Fruit fly (Drosophila melanogaster) whole organism, wandering third instar larva: Measurements from ENCODE around the gene CG42305.

Source experiments
- Abd-B ChIP-seq: fragments of >200 bp; optimal IDR thresholded peaks from 2 replicates; lab custom pipeline; 2017; ENCODE audit warnings: missing biosample characterization, missing genetic modification characterization
- CG9705 ChIP-seq: fragments of 200-800 bp; sonication (Bioruptor generic); optimal IDR thresholded peaks from 2 replicates; lab custom pipeline; 2018; ENCODE audit warnings: missing biosample characterization, mild to moderate bottlenecking, missing genetic modification characterization
- Dfd ChIP-seq: fragments of >200 bp; optimal IDR thresholded peaks from 2 replicates; lab custom pipeline; 2017; ENCODE audit warnings: missing biosample characterization, missing genetic modification characterization
- Dif ChIP-seq: fragments of 200-275, 200-300 bp; sonication (Bioruptor generic); optimal IDR thresholded peaks from 2 replicates; lab custom pipeline; 2018; ENCODE audit warnings: missing biosample characterization, missing genetic modification characterization; ENCODE audit not compliant: partially characterized antibody
- GATAd ChIP-seq: sonication (Bioruptor generic); optimal IDR thresholded peaks from 2 replicates; lab custom pipeline; 2016; ENCODE audit warnings: missing biosample characterization, missing genetic modification characterization
- HLH106 ChIP-seq: fragments of 200-800 bp; optimal IDR thresholded peaks from 3 replicates; lab custom pipeline; 2019; ENCODE audit warnings: missing biosample characterization, mild to moderate bottlenecking, missing genetic modification characterization, moderate library complexity
- Hnf4 ChIP-seq: fragments of 200-800 bp; sonication (Bioruptor generic); optimal IDR thresholded peaks from 2 replicates; lab custom pipeline; 2016; ENCODE audit warnings: missing biosample characterization, mild to moderate bottlenecking, missing genetic modification characterization
- Hr83 ChIP-seq: fragments of 200-300 bp; sonication (Bioruptor generic); optimal IDR thresholded peaks from 2 replicates; lab custom pipeline; 2016; ENCODE audit warnings: missing biosample characterization, mild to moderate bottlenecking, missing genetic modification characterization, moderate library complexity; ENCODE audit not compliant: poor library complexity, severe bottlenecking
- Jra ChIP-seq: sonication (Bioruptor generic); optimal IDR thresholded peaks from 2 replicates; lab custom pipeline; 2016; ENCODE audit warnings: missing biosample characterization, missing genetic modification characterization
- Mio ChIP-seq: sonication (Bioruptor generic); optimal IDR thresholded peaks from 2 replicates; lab custom pipeline; 2016; ENCODE audit warnings: missing biosample characterization, missing genetic modification characterization
- Myc ChIP-seq: fragments of >200 bp; optimal IDR thresholded peaks from 2 replicates; lab custom pipeline; 2017
- N ChIP-seq: fragments of >200 bp; optimal IDR thresholded peaks from 2 replicates; lab custom pipeline; 2018; ENCODE audit warnings: missing biosample characterization, missing external identifiers, missing genetic modification characterization
- OdsH ChIP-seq: fragments of 200-800 bp; sonication (Bioruptor generic); optimal IDR thresholded peaks from 2 replicates; lab custom pipeline; 2016; ENCODE audit warnings: missing biosample characterization, mild to moderate bottlenecking, missing genetic modification characterization
- Rel ChIP-seq, 2 experiments: fragments of 200-800 bp; sonication (Bioruptor generic) in 1 of 2; optimal IDR thresholded peaks; 2 replicates in 1 of 2; 3 replicates in 1 of 2; lab custom pipeline; 2016 to 2019; ENCODE audit warnings: mild to moderate bottlenecking in 2 of 2, missing biosample characterization in 2 of 2, missing genetic modification characterization in 2 of 2, moderate library complexity in 1 of 2
- Sp1 ChIP-seq: fragments of 200-800 bp; sonication (Bioruptor generic); optimal IDR thresholded peaks from 3 replicates; lab custom pipeline; 2019; ENCODE audit warnings: missing biosample characterization, mild to moderate bottlenecking, missing genetic modification characterization, moderate library complexity
- Vsx2 ChIP-seq: fragments of 200-300, 225-300 bp; sonication (Bioruptor generic); optimal IDR thresholded peaks from 2 replicates; lab custom pipeline; 2018; ENCODE audit warnings: missing biosample characterization, missing genetic modification characterization; ENCODE audit not compliant: partially characterized antibody
- br ChIP-seq: fragments of 200-800 bp; sonication (Bioruptor generic); optimal IDR thresholded peaks from 2 replicates; lab custom pipeline; 2016; ENCODE audit warnings: missing biosample characterization, missing genetic modification characterization
- brk ChIP-seq: fragments of 200-800 bp; sonication (Bioruptor generic); optimal IDR thresholded peaks from 2 replicates; lab custom pipeline; 2016; ENCODE audit warnings: missing biosample characterization, mild to moderate bottlenecking, missing genetic modification characterization
- dl ChIP-seq, 2 experiments: fragments of 175-275, 200-275 bp in 1 of 2; fragments of 200-275 bp in 1 of 2; sonication (Bioruptor generic); optimal IDR thresholded peaks; lab custom pipeline; 2018; ENCODE audit warnings: mild to moderate bottlenecking in 2 of 2, missing biosample characterization in 2 of 2, missing genetic modification characterization in 2 of 2, moderate library complexity in 2 of 2; ENCODE audit not compliant: partially characterized antibody in 2 of 2, insufficient read depth in 1 of 2
- dmrt93B ChIP-seq: fragments of 200-800 bp; sonication (Bioruptor generic); optimal IDR thresholded peaks from 2 replicates; lab custom pipeline; 2018; ENCODE audit warnings: missing biosample characterization, mild to moderate bottlenecking, missing genetic modification characterization
- dsf ChIP-seq: sonication (Bioruptor generic); optimal IDR thresholded peaks from 2 replicates; lab custom pipeline; 2016; ENCODE audit warnings: missing biosample characterization, missing genetic modification characterization, borderline replicate concordance
- ey ChIP-seq: fragments of 200-800 bp; sonication (Bioruptor generic); optimal IDR thresholded peaks from 2 replicates; lab custom pipeline; 2016; ENCODE audit warnings: missing biosample characterization, missing genetic modification characterization
- foxo ChIP-seq, 2 experiments: fragments of 200-800 bp; sonication (Bioruptor generic); optimal IDR thresholded peaks; 2 replicates in 1 of 2; 3 replicates in 1 of 2; lab custom pipeline; 2016 to 2017; ENCODE audit warnings: missing biosample characterization in 2 of 2, missing genetic modification characterization in 2 of 2
- fru ChIP-seq: fragments of 200-800 bp; sonication (Bioruptor generic); optimal IDR thresholded peaks from 3 replicates; lab custom pipeline; 2016; ENCODE audit warnings: missing biosample characterization, mild to moderate bottlenecking, missing genetic modification characterization
- h ChIP-seq: fragments of 200-800 bp; sonication (Bioruptor generic); optimal IDR thresholded peaks from 3 replicates; lab custom pipeline; 2016; ENCODE audit warnings: missing biosample characterization, mild to moderate bottlenecking, missing genetic modification characterization
- lola ChIP-seq: fragments of >200 bp; optimal IDR thresholded peaks from 2 replicates; lab custom pipeline; 2017; ENCODE audit warnings: missing biosample characterization, missing genetic modification characterization
- pan ChIP-seq: fragments of >200 bp; optimal IDR thresholded peaks from 2 replicates; lab custom pipeline; 2017
- psq ChIP-seq: fragments of 200-800 bp; sonication (Bioruptor generic); optimal IDR thresholded peaks from 3 replicates; lab custom pipeline; 2017; ENCODE audit warnings: missing biosample characterization, mild to moderate bottlenecking, missing genetic modification characterization, moderate library complexity
- rgr ChIP-seq: fragments of 200-800 bp; sonication (Bioruptor generic); optimal IDR thresholded peaks from 3 replicates; lab custom pipeline; 2016; ENCODE audit warnings: missing biosample characterization, mild to moderate bottlenecking, missing genetic modification characterization
- sage ChIP-seq: fragments of 200-800 bp; sonication (Bioruptor generic); optimal IDR thresholded peaks from 2 replicates; lab custom pipeline; 2016; ENCODE audit warnings: missing biosample characterization, mild to moderate bottlenecking, missing genetic modification characterization
- sv ChIP-seq: fragments of 200-800 bp; sonication (Bioruptor generic); optimal IDR thresholded peaks from 3 replicates; lab custom pipeline; 2016; ENCODE audit warnings: missing biosample characterization, missing genetic modification characterization
- tai ChIP-seq: sonication (Bioruptor generic); optimal IDR thresholded peaks from 2 replicates; lab custom pipeline; 2016; ENCODE audit warnings: missing biosample characterization, missing genetic modification characterization
- usp ChIP-seq: fragments of >200 bp; optimal IDR thresholded peaks from 2 replicates; lab custom pipeline; 2017; ENCODE audit warnings: missing biosample characterization, missing genetic modification characterization
- woc ChIP-seq: sonication (Bioruptor generic); optimal IDR thresholded peaks from 2 replicates; lab custom pipeline; 2016; ENCODE audit warnings: missing biosample characterization, mild to moderate bottlenecking, missing genetic modification characterization

Gene CG42305

dm6 chr2L:18841210-18841609, 28.8 kb downstream of the CG42305 start, which contains the start of gene CG31752:
Gene CG31752 (minus strand): TSS chr2L:18841310.
- no peak for TF ChIP-seq lola (GFP tag; lab: Kevin White, UChicago)
- no peak for TF ChIP-seq tai
- TF ChIP-seq pan (lab: Kevin White, UChicago): no peak
- TF ChIP-seq Hr83 (GFP tag; lab: Kevin White, UChicago): no peak
- no peak for TF ChIP-seq sv (GFP tag; lab: Kevin White, UChicago)
- no peak for TF ChIP-seq ey (GFP tag; lab: Kevin White, UChicago)
- no peak for TF ChIP-seq Dfd (GFP tag; lab: Kevin White, UChicago)
- TF ChIP-seq Mio (GFP tag; lab: Kevin White, UChicago): no peak
- TF ChIP-seq woc (GFP tag; lab: Kevin White, UChicago): no peak
- no peak for TF ChIP-seq HLH106 (tag; lab: Kevin White, UChicago)
- TF ChIP-seq brk (GFP tag; lab: Kevin White, UChicago): no peak
- TF ChIP-seq Jra (GFP tag; lab: Kevin White, UChicago): no peak
- no peak for TF ChIP-seq Dif (GFP tag; lab: Kevin White, UChicago)
- no peak for TF ChIP-seq GATAd (GFP tag; lab: Kevin White, UChicago)
- no peak for TF ChIP-seq Rel (GFP tag; optimal IDR thresholded peaks at IDR 0.05; lab: Kevin White, UChicago)
- no peak for TF ChIP-seq Rel (tag; optimal IDR thresholded peaks at IDR 0.05; lab: Kevin White, UChicago)
- TF ChIP-seq sage (GFP tag; lab: Kevin White, UChicago): no peak
- TF ChIP-seq, all 38 proteins: peak for 0

dm6 chr2L:18843560-18843959, 31.1 kb downstream of the CG42305 start:
- TF ChIP-seq CG9705 (GFP tag; lab: Kevin White, UChicago): no peak
- TF ChIP-seq Hnf4 (GFP tag; lab: Kevin White, UChicago): peak; percentile 73
- TF ChIP-seq Abd-B (GFP tag; lab: Kevin White, UChicago): no peak
- no peak for TF ChIP-seq Dfd (GFP tag; lab: Kevin White, UChicago)
- no peak for TF ChIP-seq brk (GFP tag; lab: Kevin White, UChicago)
- TF ChIP-seq dmrt93B: no peak
- no peak for TF ChIP-seq sv (GFP tag; lab: Kevin White, UChicago)
- no peak for TF ChIP-seq Sp1
- peak in 1 of 2 experiments; percentile 53 for TF ChIP-seq foxo (GFP tag; optimal IDR thresholded peaks at IDR 0.05; lab: Kevin White, UChicago)
- no peak for TF ChIP-seq tai
- no peak for TF ChIP-seq GATAd (GFP tag; lab: Kevin White, UChicago)
- TF ChIP-seq usp (GFP tag; lab: Kevin White, UChicago): no peak
- peak; percentile 73 for TF ChIP-seq br (GFP tag; lab: Kevin White, UChicago)
- TF ChIP-seq HLH106 (tag; lab: Kevin White, UChicago): no peak
- no peak for TF ChIP-seq pan (lab: Kevin White, UChicago)
- peak; percentile 53 for TF ChIP-seq h (GFP tag; lab: Kevin White, UChicago)
- no peak for TF ChIP-seq N (GFP tag; lab: Kevin White, UChicago)
- TF ChIP-seq Myc (lab: Kevin White, UChicago): no peak
- TF ChIP-seq ey (GFP tag; lab: Kevin White, UChicago): peak; percentile 69
- no peak for TF ChIP-seq Dif (GFP tag; lab: Kevin White, UChicago)
- no peak for TF ChIP-seq dsf (GFP tag; lab: Kevin White, UChicago)
- TF ChIP-seq Vsx2 (GFP tag; lab: Kevin White, UChicago): no peak
- TF ChIP-seq Rel (GFP tag; optimal IDR thresholded peaks at IDR 0.05; lab: Kevin White, UChicago): no peak
- TF ChIP-seq Rel (tag; optimal IDR thresholded peaks at IDR 0.05; lab: Kevin White, UChicago): no peak
- TF ChIP-seq dl (GFP tag; optimal IDR thresholded peaks at IDR 0.05; lab: Kevin White, UChicago; ENCODE audit: insufficient read depth in 1 of 2, partially characterized antibody in 2 of 2): no peak
- peak; percentile 51 for TF ChIP-seq fru (GFP tag; lab: Kevin White, UChicago)
- peak; percentile 46 for TF ChIP-seq OdsH
- TF ChIP-seq rgr (GFP tag; lab: Kevin White, UChicago): peak; percentile 53
- no peak for TF ChIP-seq Hr83 (GFP tag; lab: Kevin White, UChicago)

- TF ChIP-seq usp (GFP tag; lab: Kevin White, UChicago) (no peak), psq (no peak), Hr83 (GFP tag; lab: Kevin White, UChicago) (no peak), brk (GFP tag; lab: Kevin White, UChicago) (no peak)
Observed at dm6 chr2L:18844479-18844878, 32.0 kb downstream of the CG42305 start, which contains the start of gene CG33120. Gene CG33120 (minus strand): TSS chr2L:18844579.
